Worm (Caenorhabditis elegans) whole organism, young adult: ENCODE results near the gene crld-1.

Experiments
- K12H6.12 ChIP-seq: fragments of 200-800 bp; sonication (Bioruptor generic); optimal IDR thresholded peaks from 2 replicates; lab custom pipeline; 2018; ENCODE audit warnings: mild to moderate bottlenecking, missing genetic modification characterization, missing compliant biosample characterization
- ZK185.1 ChIP-seq: sonication (generic microtip); optimal IDR thresholded peaks from 2 replicates; lab custom pipeline; 2016; ENCODE audit warnings: mild to moderate bottlenecking, missing genetic modification characterization, missing compliant biosample characterization; ENCODE audit not compliant: poor library complexity, severe bottlenecking
- akir-1 ChIP-seq: fragments of 200-800 bp; sonication (Bioruptor generic); optimal IDR thresholded peaks from 2 replicates; lab custom pipeline; 2018; ENCODE audit warnings: mild to moderate bottlenecking, missing genetic modification characterization, moderate library complexity, missing compliant biosample characterization
- ama-1 ChIP-seq, 3 experiments: fragments of 150-350 bp in 1 of 3; sonication (generic microtip) in 2 of 3; optimal IDR thresholded peaks; 2 replicates each; lab custom pipeline; 2014 to 2018; ENCODE audit warnings: missing biosample characterization in 2 of 3, missing genetic modification characterization in 2 of 3, missing genetic modification reagents in 2 of 3
- egl-44 ChIP-seq: fragments of 200-800 bp; sonication (Bioruptor generic); IDR thresholded peaks from 2 replicates; pipeline ENCODE4 v1.3.6; 2022; ENCODE audit warnings: missing genetic modification reagents, missing genetic modification characterization, missing compliant biosample characterization
- hmg-20 ChIP-seq: fragments of 200-800 bp; sonication (Bioruptor generic); IDR thresholded peaks from 2 replicates; pipeline ENCODE4 v1.3.6; 2022; ENCODE audit warnings: missing genetic modification reagents, missing genetic modification characterization, missing compliant biosample characterization
- lsy-27 ChIP-seq: sonication (generic microtip); optimal IDR thresholded peaks from 2 replicates; lab custom pipeline; 2017; ENCODE audit warnings: missing genetic modification characterization, mild to moderate bottlenecking, missing compliant biosample characterization, antibody characterized with exemption, missing genotype, borderline replicate concordance; ENCODE audit not compliant: insufficient read depth
- rcor-1 ChIP-seq: fragments of 200-800 bp; sonication (Bioruptor generic); IDR thresholded peaks from 2 replicates; pipeline ENCODE4 v1.3.6; 2022; ENCODE audit warnings: missing genetic modification reagents, missing genetic modification characterization, missing compliant biosample characterization
- rpc-1 ChIP-seq, 2 experiments: fragments of 150-350 bp in 1 of 2; sonication (generic microtip) in 1 of 2; optimal IDR thresholded peaks; 2 replicates each; lab custom pipeline; 2014 to 2018; ENCODE audit warnings: missing biosample characterization in 1 of 2, missing genetic modification characterization in 1 of 2, missing genetic modification reagents in 1 of 2, missing genotype in 1 of 2
- sptf-2 ChIP-seq: fragments of 200-800 bp; sonication (Bioruptor generic); optimal IDR thresholded peaks from 2 replicates; lab custom pipeline; 2018; ENCODE audit warnings: mild to moderate bottlenecking, missing genetic modification characterization, missing compliant biosample characterization
- unc-130 ChIP-seq: sonication (generic microtip); optimal IDR thresholded peaks from 2 replicates; lab custom pipeline; 2016; ENCODE audit warnings: missing genetic modification reagents, missing genetic modification characterization, missing compliant biosample characterization
- ztf-25 ChIP-seq: fragments of 200-800 bp; sonication (Bioruptor generic); IDR thresholded peaks from 2 replicates; pipeline ENCODE4 v1.3.6; 2022; ENCODE audit warnings: missing genetic modification reagents, missing genetic modification characterization, missing compliant biosample characterization

DNA sequence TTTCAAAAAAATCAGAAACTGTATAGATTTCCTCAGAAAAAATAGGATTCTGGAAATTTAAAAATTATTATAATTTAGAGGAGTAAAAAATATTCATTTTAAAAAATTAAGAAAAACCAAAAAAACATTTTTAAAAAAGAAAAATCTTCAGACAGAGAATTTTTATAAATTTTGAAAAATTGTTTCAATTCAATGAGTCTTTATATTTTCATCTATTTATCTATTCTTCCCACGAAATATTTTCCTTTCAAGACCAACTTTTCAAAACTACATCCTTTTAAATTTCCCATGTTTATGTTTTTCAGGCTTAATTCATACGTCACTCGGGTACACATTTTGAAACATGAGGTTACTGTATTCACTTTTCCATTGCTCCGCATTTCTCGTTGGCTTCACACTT is 16.0 kb upstream of the crld-1 start, which contains the start of gene nas-14:
- TF ChIP-seq ZK185.1 (tag; lab: Kevin White, UChicago) (no peak), ama-1 (optimal IDR thresholded peaks at IDR 0.05; lab: Kevin White, UChicago) (no peak), ama-1 (GFP tag; optimal IDR thresholded peaks at IDR 0.05; lab: Kevin White, UChicago) (no peak), akir-1 (GFP tag; lab: Kevin White, UChicago) (no peak), lsy-27 (tag; lab: Kevin White, UChicago) (no peak), egl-44 (GFP tag; lab: Robert Waterston, UW) (no peak), ztf-25 (GFP tag; lab: Robert Waterston, UW) (no peak), K12H6.12 (tag; lab: Kevin White, UChicago) (no peak), sptf-2 (GFP tag; lab: Kevin White, UChicago) (no peak), rcor-1 (GFP tag; lab: Robert Waterston, UW) (no peak), rpc-1 (optimal IDR thresholded peaks at IDR 0.05; lab: Kevin White, UChicago) (no peak), rpc-1 (tag; optimal IDR thresholded peaks at IDR 0.05; lab: Kevin White, UChicago) (no peak), unc-130 (GFP tag; lab: Kevin White, UChicago) (no peak), hmg-20 (GFP tag; lab: Robert Waterston, UW) (no peak)
